Worm (Caenorhabditis elegans) whole organism, midembryonic: Measurements from ENCODE around the gene cchl-1.

Experiments
- T22C8.4 ChIP-seq: fragments of 200-800 bp; sonication (Bioruptor generic); IDR thresholded peaks from 2 replicates; pipeline ENCODE4 v1.3.6; 2022; ENCODE audit warnings: missing genetic modification characterization, missing compliant biosample characterization
- cog-1 ChIP-seq: sonication (generic microtip); optimal IDR thresholded peaks from 2 replicates; lab custom pipeline; 2016; ENCODE audit warnings: missing genetic modification characterization, missing compliant biosample characterization
- flt-1 ChIP-seq: fragments of 200-800 bp; sonication (Bioruptor generic); IDR thresholded peaks from 2 replicates; pipeline ENCODE4 v1.3.6; 2022; ENCODE audit warnings: missing genetic modification characterization, missing compliant biosample characterization
- klf-2 ChIP-seq: fragments of 200-800 bp; sonication (Bioruptor generic); conservative IDR thresholded peaks from 2 replicates; pipeline ENCODE4 v1.3.6; 2022; ENCODE audit warnings: missing genetic modification reagents, missing genetic modification characterization, missing compliant biosample characterization
- med-1 ChIP-seq: sonication (generic microtip); optimal IDR thresholded peaks from 2 replicates; lab custom pipeline; 2017; ENCODE audit warnings: missing genetic modification characterization, mild to moderate bottlenecking, missing compliant biosample characterization, antibody characterized with exemption, missing genetic modification reagents; ENCODE audit not compliant: insufficient read depth
- ref-1 ChIP-seq: fragments of 200-800 bp; sonication (Bioruptor generic); conservative IDR thresholded peaks from 2 replicates; pipeline ENCODE4 v1.3.6; 2022; ENCODE audit warnings: missing genetic modification reagents, missing genetic modification characterization, missing compliant biosample characterization
- tab-1 ChIP-seq: fragments of 200-800 bp; sonication (Bioruptor generic); IDR thresholded peaks from 2 replicates; pipeline ENCODE4 v1.3.6; 2022; ENCODE audit warnings: missing genetic modification characterization, missing compliant biosample characterization
- ztf-23 ChIP-seq: fragments of 200-800 bp; sonication (Bioruptor generic); IDR thresholded peaks from 2 replicates; pipeline ENCODE4 v1.3.6; 2022; ENCODE audit warnings: missing genetic modification reagents, missing genetic modification characterization, missing compliant biosample characterization
- ztf-29 ChIP-seq: fragments of 200-800 bp; sonication (Bioruptor generic); IDR thresholded peaks from 2 replicates; pipeline ENCODE4 v1.3.6; 2022; ENCODE audit warnings: missing genetic modification reagents, missing genetic modification characterization, missing compliant biosample characterization

DNA sequence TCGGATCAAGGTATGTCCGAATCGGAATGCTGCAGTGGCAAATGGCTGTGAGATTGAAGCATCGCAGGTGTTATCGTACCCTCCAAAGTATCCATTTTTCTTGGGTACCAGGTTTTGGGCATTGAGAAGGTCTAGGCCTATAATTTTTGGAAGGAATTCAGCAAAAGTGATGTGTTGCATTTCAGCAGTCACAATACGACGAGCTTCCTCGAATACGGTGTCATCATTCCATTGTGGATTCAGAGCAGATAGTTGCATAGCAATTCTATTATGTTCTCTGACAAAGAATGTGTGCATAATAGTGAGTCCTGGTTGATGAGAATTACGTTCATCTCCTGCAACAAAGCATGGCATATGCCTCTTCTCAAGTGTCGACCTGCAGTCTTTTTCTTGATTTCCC lies 6.7 kb upstream of the cchl-1 start:
- TF ChIP-seq cog-1 (tag; lab: Kevin White, UChicago), result no peak
- no peak for TF ChIP-seq med-1 (GFP tag; lab: Kevin White, UChicago)
- TF ChIP-seq flt-1, result no peak
- TF ChIP-seq klf-2 (GFP tag; lab: Robert Waterston, UW), result no peak
- TF ChIP-seq T22C8.4 (GFP tag; lab: Robert Waterston, UW), result no peak
- TF ChIP-seq ztf-29, result no peak
- TF ChIP-seq ztf-23 (GFP tag; lab: Robert Waterston, UW), result no peak
- TF ChIP-seq tab-1, result no peak
- no peak for TF ChIP-seq ref-1 (GFP tag; lab: Robert Waterston, UW)
